Worm (Caenorhabditis elegans): ENCODE data around the gene R11D1.13.
A peak's percentile ranks its signal among the peaks of the same experiment; 100 is the strongest.

Gene R11D1.13

ce11 chrV:12759660-12760059, 32.7 kb downstream of the R11D1.13 start, which contains the start of gene papl-1:
papl-1 (minus strand) TSS chrV:12759760.
- TF ChIP-seq ztf-4 (tag; optimal IDR thresholded peaks at IDR 0.05), result no peak
- TF ChIP-seq C34F6.9 (tag; optimal IDR thresholded peaks at IDR 0.05), result no peak
- no peak for TF ChIP-seq R02D3.7 (tag; optimal IDR thresholded peaks at IDR 0.05)
- TF ChIP-seq nhr-25 (tag; optimal IDR thresholded peaks at IDR 0.05), result no peak
- no peak for TF ChIP-seq unc-39 (tag; optimal IDR thresholded peaks at IDR 0.05)
- no peak for TF ChIP-seq nhr-6 (tag; optimal IDR thresholded peaks at IDR 0.05)
- no peak for TF ChIP-seq zag-1 (tag; optimal IDR thresholded peaks at IDR 0.05)
- no peak for TF ChIP-seq egl-27 (tag; optimal IDR thresholded peaks at IDR 0.05)
- no peak for TF ChIP-seq aly-2 (tag; optimal IDR thresholded peaks at IDR 0.05)
- TF ChIP-seq ztf-1 (GFP tag; conservative IDR thresholded peaks at IDR 0.05), result no peak
- TF ChIP-seq unc-62 (GFP tag; optimal IDR thresholded peaks at IDR 0.05), result no peak
- no peak for TF ChIP-seq nhr-12 (tag; optimal IDR thresholded peaks at IDR 0.05)
- TF ChIP-seq snpc-4 (tag; optimal IDR thresholded peaks at IDR 0.05), result no peak

ce11 chrV:12760913-12761312, 34.0 kb downstream of the R11D1.13 start, which contains the start of gene F18E2.15:
F18E2.15 (minus strand) TSS chrV:12761013.
- no peak for TF ChIP-seq ceh-16 (tag; optimal IDR thresholded peaks at IDR 0.05)
- no peak for TF ChIP-seq C34F6.9 (tag; optimal IDR thresholded peaks at IDR 0.05)
- TF ChIP-seq nhr-12 (tag; optimal IDR thresholded peaks at IDR 0.05), result no peak
- no peak for TF ChIP-seq nhr-129 (tag; optimal IDR thresholded peaks at IDR 0.05)
- TF ChIP-seq fos-1 (tag; optimal IDR thresholded peaks at IDR 0.05), result no peak
- TF ChIP-seq ztf-11 (tag; optimal IDR thresholded peaks at IDR 0.05), result no peak
- TF ChIP-seq F13H6.1 (tag; optimal IDR thresholded peaks at IDR 0.05), result no peak
- TF ChIP-seq nhr-77 (tag; optimal IDR thresholded peaks at IDR 0.05), result no peak
- TF ChIP-seq sem-4 (tag; optimal IDR thresholded peaks at IDR 0.05), result no peak

ce11 chrV:12763291-12763995, 36.5 kb downstream of the R11D1.13 start, which contains the start of the genes abcf-1 and scc-3:
abcf-1 (minus strand) TSS chrV:12763375.
scc-3 (plus strand) TSS chrV:12763945.
- TF ChIP-seq nhr-12 (tag; optimal IDR thresholded peaks at IDR 0.05) (no peak), aly-2 (tag; optimal IDR thresholded peaks at IDR 0.05) (no peak), ZK546.5 (tag; optimal IDR thresholded peaks at IDR 0.05) (no peak), lsy-2 (tag; optimal IDR thresholded peaks at IDR 0.05) (peak; percentile 56 to 97), R02D3.7 (tag; optimal IDR thresholded peaks at IDR 0.05) (no peak), ztf-1 (GFP tag; conservative IDR thresholded peaks at IDR 0.05) (no peak), crh-2 (tag; optimal IDR thresholded peaks at IDR 0.05) (peak; percentile 35), lin-11 (tag; optimal IDR thresholded peaks at IDR 0.05) (no peak), nhr-129 (tag; optimal IDR thresholded peaks at IDR 0.05) (peak; percentile 76), sma-3 (GFP tag; optimal IDR thresholded peaks at IDR 0.05) (no peak), C34F6.9 (tag; optimal IDR thresholded peaks at IDR 0.05) (peak; percentile 61), unc-55 (GFP tag; optimal IDR thresholded peaks at IDR 0.05) (no peak), nhr-11 (tag; optimal IDR thresholded peaks at IDR 0.05) (no peak), lin-13 (GFP tag; optimal IDR thresholded peaks at IDR 0.05) (no peak), unc-62 (GFP tag; optimal IDR thresholded peaks at IDR 0.05) (no peak)

ce11 chrV:12768946-12769345, 42.0 kb downstream of the R11D1.13 start, which contains the start of gene srt-43:
srt-43 (plus strand) TSS chrV:12769246.
- TF ChIP-seq aly-2 (tag; optimal IDR thresholded peaks at IDR 0.05) (no peak), lin-11 (tag; optimal IDR thresholded peaks at IDR 0.05) (no peak), egl-27 (tag; optimal IDR thresholded peaks at IDR 0.05) (no peak)

ce11 chrV:12773222-12773621, 46.3 kb downstream of the R11D1.13 start, which contains the start of gene ZC455.1:
ZC455.1 (plus strand) TSS chrV:12773522.
- TF ChIP-seq ceh-82 (tag; optimal IDR thresholded peaks at IDR 0.05) (no peak), C34F6.9 (tag; optimal IDR thresholded peaks at IDR 0.05) (no peak), ztf-4 (tag; optimal IDR thresholded peaks at IDR 0.05) (no peak), unc-39 (tag; optimal IDR thresholded peaks at IDR 0.05) (no peak), skn-1 (tag; optimal IDR thresholded peaks at IDR 0.05) (no peak), elt-3 (tag; optimal IDR thresholded peaks at IDR 0.05) (no peak), lin-13 (GFP tag; optimal IDR thresholded peaks at IDR 0.05) (no peak), ztf-11 (tag; optimal IDR thresholded peaks at IDR 0.05) (no peak), nhr-12 (tag; optimal IDR thresholded peaks at IDR 0.05) (no peak), lin-11 (tag; optimal IDR thresholded peaks at IDR 0.05) (no peak), ama-1 (optimal IDR thresholded peaks at IDR 0.05) (no peak), F13H6.1 (tag; optimal IDR thresholded peaks at IDR 0.05) (no peak), snpc-4 (tag; optimal IDR thresholded peaks at IDR 0.05) (no peak), fos-1 (tag; optimal IDR thresholded peaks at IDR 0.05) (no peak), nhr-237 (tag; optimal IDR thresholded peaks at IDR 0.05) (no peak), mbf-1 (tag; optimal IDR thresholded peaks at IDR 0.05) (no peak), nhr-10 (tag; optimal IDR thresholded peaks at IDR 0.05) (no peak), peb-1 (tag; optimal IDR thresholded peaks at IDR 0.05) (no peak), unc-62 (GFP tag; optimal IDR thresholded peaks at IDR 0.05) (no peak), alr-1 (tag; optimal IDR thresholded peaks at IDR 0.05) (no peak)
